Fruit fly (Drosophila melanogaster): ENCODE data around the gene ghi.

The ghi gene

DNA sequence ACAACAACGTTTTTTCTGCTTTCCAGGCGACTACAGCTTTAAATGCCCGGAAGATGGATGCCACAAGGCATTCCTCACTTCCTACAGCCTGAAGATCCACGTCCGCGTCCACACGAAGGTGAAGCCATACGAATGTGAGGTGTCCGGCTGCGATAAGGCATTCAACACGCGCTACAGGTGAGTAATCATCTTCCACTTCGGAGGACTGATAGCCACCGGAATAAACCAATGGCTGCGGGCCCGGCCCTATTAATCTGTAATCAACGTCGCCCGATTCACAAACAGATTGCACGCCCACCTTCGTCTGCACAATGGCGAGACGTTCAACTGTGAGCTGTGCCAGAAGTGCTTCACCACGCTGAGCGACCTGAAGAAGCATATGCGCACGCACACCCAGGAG is 15.8 kb upstream of the ghi start:
- TF ChIP-seq h (GFP tag; optimal IDR thresholded peaks at IDR 0.05): peak; percentile 4
- no peak for TF ChIP-seq Rel (GFP tag; optimal IDR thresholded peaks at IDR 0.05)
- peak; percentile 73 for TF ChIP-seq Rel (tag; optimal IDR thresholded peaks at IDR 0.05)
- TF ChIP-seq foxo (GFP tag; optimal IDR thresholded peaks at IDR 0.05): no peak

DNA sequence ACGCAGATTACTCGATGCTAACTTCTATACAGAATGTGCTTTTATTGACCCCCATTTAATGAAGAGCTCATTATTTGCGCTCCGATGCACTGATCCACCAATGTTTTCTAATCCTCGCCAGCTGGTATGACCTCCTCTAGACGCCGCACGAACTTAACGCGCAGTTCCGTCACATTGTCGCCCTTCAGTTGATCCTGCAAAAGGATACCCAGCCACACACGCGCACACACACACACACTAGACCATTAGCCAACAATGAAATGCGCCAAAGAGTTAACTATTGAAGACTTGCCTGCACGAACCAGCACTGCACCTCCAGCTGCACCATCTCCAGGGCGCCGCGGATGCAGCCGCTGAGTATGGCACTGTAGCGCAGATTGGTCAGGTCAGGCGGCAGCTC is 12.8 kb upstream of the ghi start:
- TF ChIP-seq brk (GFP tag; optimal IDR thresholded peaks at IDR 0.05) (no peak), Dfd (GFP tag; optimal IDR thresholded peaks at IDR 0.05) (peak; percentile 78), HLH106 (tag; optimal IDR thresholded peaks at IDR 0.05) (no peak), sv (GFP tag; optimal IDR thresholded peaks at IDR 0.05) (no peak), Myc (optimal IDR thresholded peaks at IDR 0.05) (no peak), Rel (GFP tag; optimal IDR thresholded peaks at IDR 0.05) (no peak), Rel (tag; optimal IDR thresholded peaks at IDR 0.05) (no peak), Sp1 (GFP tag; optimal IDR thresholded peaks at IDR 0.05) (no peak)

DNA sequence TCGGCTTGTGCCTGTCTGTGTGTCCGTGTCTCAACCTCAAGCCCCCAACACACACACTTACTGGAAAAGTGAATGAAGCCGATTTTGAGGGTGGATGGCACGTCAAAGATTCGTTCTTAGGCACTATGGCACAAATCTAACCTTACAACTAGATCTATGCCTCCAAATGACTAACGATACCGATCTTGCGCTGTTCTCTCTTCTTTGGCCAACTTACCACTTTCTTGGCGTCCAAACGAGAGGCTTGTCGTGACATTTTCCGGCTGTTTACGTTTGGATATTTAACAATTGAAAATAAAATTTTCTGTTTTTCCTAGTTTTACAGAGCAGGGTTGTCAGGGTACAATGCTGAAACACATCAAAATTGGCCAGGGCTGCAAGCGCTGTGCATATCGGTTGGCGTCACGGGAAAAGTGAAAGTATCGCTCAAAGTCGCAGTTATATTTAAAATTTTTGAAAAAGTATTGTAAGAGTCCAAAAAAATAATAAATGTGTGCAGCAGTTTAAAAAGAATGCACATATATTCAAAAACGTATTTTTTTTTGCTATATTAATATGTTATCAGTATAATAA is 9.7 kb upstream of the ghi start, which contains the start of the genes Bet3 and Nf-YA:
Gene Bet3 (minus strand): TSS at position 361 of the 573 bp plus-strand sequence.
Gene Nf-YA (minus strand): TSS at position 361 of the 573 bp plus-strand sequence.
- TF ChIP-seq woc (GFP tag; optimal IDR thresholded peaks at IDR 0.05) (peak; percentile 41), HLH106 (tag; optimal IDR thresholded peaks at IDR 0.05) (peak; percentile 39), Jra (GFP tag; optimal IDR thresholded peaks at IDR 0.05) (peak; percentile 64), foxo (GFP tag; optimal IDR thresholded peaks at IDR 0.05) (peak in 1 of 2 experiments; percentile 56), Hr78 (GFP tag; optimal IDR thresholded peaks at IDR 0.05) (no peak), Hnf4 (GFP tag; optimal IDR thresholded peaks at IDR 0.05) (peak; percentile 34), rgr (GFP tag; optimal IDR thresholded peaks at IDR 0.05) (peak; percentile 58), Myc (optimal IDR thresholded peaks at IDR 0.05) (no peak), Rel (GFP tag; optimal IDR thresholded peaks at IDR 0.05) (no peak), Rel (tag; optimal IDR thresholded peaks at IDR 0.05) (peak; percentile 52), Vsx2 (GFP tag; optimal IDR thresholded peaks at IDR 0.05; ENCODE audit: partially characterized antibody) (no peak), dsf (GFP tag; optimal IDR thresholded peaks at IDR 0.05; ENCODE audit: borderline replicate concordance) (peak; percentile 3), h (GFP tag; optimal IDR thresholded peaks at IDR 0.05) (peak; percentile 9), Hr83 (GFP tag; optimal IDR thresholded peaks at IDR 0.05; ENCODE audit: poor library complexity, severe bottlenecking) (peak; percentile 80), Sp1 (GFP tag; optimal IDR thresholded peaks at IDR 0.05) (peak; percentile 36)

DNA sequence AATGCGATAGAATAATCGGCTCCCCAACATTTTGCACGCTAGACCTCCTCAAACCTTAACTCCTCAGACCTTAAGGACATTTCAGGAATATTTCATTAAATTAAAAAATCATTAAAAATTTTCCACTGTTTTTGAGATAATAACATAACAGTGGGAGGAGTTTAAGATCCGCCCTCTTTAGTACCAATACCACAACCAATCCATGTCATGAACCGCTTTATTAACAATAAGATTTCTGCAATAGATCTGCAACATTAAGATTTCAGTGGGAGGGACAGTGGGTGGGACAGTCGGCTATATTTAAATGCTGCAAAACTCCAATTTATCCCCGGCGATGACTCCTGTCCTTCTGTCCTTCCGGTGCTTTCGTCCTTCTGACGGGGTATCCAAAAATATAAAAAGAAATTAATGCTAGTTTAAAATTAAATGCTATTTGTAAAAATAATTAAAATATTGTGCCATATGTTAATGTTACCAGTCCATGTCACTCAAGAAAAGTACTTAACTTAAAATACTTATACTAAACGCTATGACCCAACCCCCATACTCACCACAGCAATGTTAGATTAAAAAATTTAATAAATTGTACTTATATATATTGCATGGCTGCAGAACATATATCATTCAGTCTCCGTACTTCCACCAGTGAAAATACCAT is 8.9 kb upstream of the ghi start, which contains the start of gene Srg3:
Gene Srg3 (plus strand): TSS at position 608 of the 658 bp plus-strand sequence.
- TF ChIP-seq Vsx2 (GFP tag; optimal IDR thresholded peaks at IDR 0.05; ENCODE audit: partially characterized antibody) (no peak), OdsH (GFP tag; optimal IDR thresholded peaks at IDR 0.05) (no peak), dl (GFP tag; optimal IDR thresholded peaks at IDR 0.05; ENCODE audit: insufficient read depth in 1 of 2, partially characterized antibody in 2 of 2) (no peak), Rel (GFP tag; optimal IDR thresholded peaks at IDR 0.05) (no peak), Rel (tag; optimal IDR thresholded peaks at IDR 0.05) (no peak), tai (GFP tag; optimal IDR thresholded peaks at IDR 0.05) (no peak), sage (GFP tag; optimal IDR thresholded peaks at IDR 0.05) (no peak), dsf (GFP tag; optimal IDR thresholded peaks at IDR 0.05; ENCODE audit: borderline replicate concordance) (no peak), usp (GFP tag; optimal IDR thresholded peaks at IDR 0.05) (no peak), jim (GFP tag; optimal IDR thresholded peaks at IDR 0.05) (no peak), HLH106 (tag; optimal IDR thresholded peaks at IDR 0.05) (no peak), rgr (GFP tag; optimal IDR thresholded peaks at IDR 0.05) (no peak), CG9705 (GFP tag; optimal IDR thresholded peaks at IDR 0.05) (no peak), Dfd (GFP tag; optimal IDR thresholded peaks at IDR 0.05) (no peak), psq (GFP tag; optimal IDR thresholded peaks at IDR 0.05) (no peak)

DNA sequence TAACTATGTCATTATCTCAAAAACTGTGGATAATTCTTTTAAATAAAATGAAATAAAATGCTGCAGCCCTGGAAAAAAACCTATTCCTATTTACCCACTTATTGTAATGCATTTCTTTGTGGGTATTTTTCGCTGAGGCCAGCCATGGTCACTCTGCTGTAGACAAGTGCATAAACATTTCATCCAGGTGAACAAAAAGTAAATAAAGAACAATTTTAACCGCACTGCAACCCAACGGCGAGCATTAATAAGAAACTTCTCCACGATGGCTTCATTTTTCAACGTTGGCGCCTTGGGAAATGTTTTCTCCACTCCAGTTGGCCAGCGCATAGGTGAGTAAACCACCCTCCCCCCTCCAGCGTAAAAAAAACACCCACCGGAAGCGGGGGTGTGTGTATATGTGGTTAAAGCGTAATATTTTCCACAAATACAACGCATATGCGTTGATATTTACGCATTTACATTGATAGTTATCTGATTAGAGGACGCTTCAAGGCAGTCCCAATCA is 4.9 kb upstream of the ghi start, which contains the start of gene CG3529:
Gene CG3529 (plus strand): TSS at position 134 of the 508 bp plus-strand sequence.
- TF ChIP-seq ey (GFP tag; optimal IDR thresholded peaks at IDR 0.05) (peak; percentile 9), CG9705 (GFP tag; optimal IDR thresholded peaks at IDR 0.05) (peak; percentile 12), Rel (GFP tag; optimal IDR thresholded peaks at IDR 0.05) (no peak), Rel (tag; optimal IDR thresholded peaks at IDR 0.05) (peak; percentile 61), dsf (GFP tag; optimal IDR thresholded peaks at IDR 0.05; ENCODE audit: borderline replicate concordance) (no peak), Sp1 (GFP tag; optimal IDR thresholded peaks at IDR 0.05) (peak; percentile 53), dmrt93B (GFP tag; optimal IDR thresholded peaks at IDR 0.05) (no peak), Abd-B (GFP tag; optimal IDR thresholded peaks at IDR 0.05) (no peak), jim (GFP tag; optimal IDR thresholded peaks at IDR 0.05) (peak; percentile 63), sage (GFP tag; optimal IDR thresholded peaks at IDR 0.05) (peak; percentile 28), HLH106 (tag; optimal IDR thresholded peaks at IDR 0.05) (peak; percentile 56), rgr (GFP tag; optimal IDR thresholded peaks at IDR 0.05) (peak; percentile 36), fru (GFP tag; optimal IDR thresholded peaks at IDR 0.05) (peak; percentile 32), Hnf4 (GFP tag; optimal IDR thresholded peaks at IDR 0.05) (peak; percentile 26), Mio (GFP tag; optimal IDR thresholded peaks at IDR 0.05) (no peak), brk (GFP tag; optimal IDR thresholded peaks at IDR 0.05) (peak; percentile 41), foxo (GFP tag; optimal IDR thresholded peaks at IDR 0.05) (peak in 1 of 2 experiments; percentile 38)

Data from whole organism, wandering third instar larva.